Fruit fly (Drosophila melanogaster) S2 (cell line): ENCODE data around the gene CG8132.

ENCODE experiments used
- CG8478 ChIP-seq: fragments of >200 bp; optimal IDR thresholded peaks from 2 replicates; lab custom pipeline; 2018
- CTCF ChIP-seq, 2 experiments: fragments of >200 bp; optimal IDR thresholded peaks; 2 replicates each; lab custom pipeline; 2018

DNA sequence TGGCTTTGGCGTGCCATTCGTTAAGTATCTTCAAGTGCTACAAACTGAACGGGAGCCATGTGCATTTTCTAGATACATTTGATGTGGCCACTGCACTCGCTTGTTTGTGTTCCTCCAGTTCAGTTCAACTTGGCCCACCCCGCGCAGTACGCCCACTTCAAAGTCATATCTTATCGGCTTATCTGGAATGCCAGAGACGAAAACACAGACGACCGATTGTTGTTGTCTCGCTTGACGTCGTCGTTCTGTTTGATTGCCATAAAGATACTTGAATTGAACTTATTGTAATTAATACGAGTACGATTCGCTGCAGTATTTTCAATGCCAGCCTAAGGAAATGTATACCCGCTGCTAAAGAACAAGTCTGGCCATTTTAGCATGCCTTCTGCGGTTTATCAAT, 13.7 kb upstream of the CG8132 start:
- TF ChIP-seq CG8478 (no peak), CTCF (optimal IDR thresholded peaks at IDR 0.05; lab: Kevin White, UChicago) (no peak)
